Fruit fly (Drosophila melanogaster): ENCODE results near the gene mtrm.

mtrm gene

dm6 chr3L:8423156-8423555 is 10.3 kb downstream of the mtrm start (continued):
- TF ChIP-seq CG3032 (tag; optimal IDR thresholded peaks at IDR 0.05) (peak; percentile 3), Eip75B (GFP tag; optimal IDR thresholded peaks at IDR 0.05) (no peak), Blimp-1 (GFP tag; optimal IDR thresholded peaks at IDR 0.05) (no peak), Eip78C (GFP tag) (peak; percentile 85), cyc (GFP tag; optimal IDR thresholded peaks at IDR 0.05) (no peak), Ets21C (GFP tag; optimal IDR thresholded peaks at IDR 0.05) (no peak), Hr38 (GFP tag; optimal IDR thresholded peaks at IDR 0.05) (no peak), fd59A (GFP tag; optimal IDR thresholded peaks at IDR 0.05) (no peak), dac (GFP tag; optimal IDR thresholded peaks at IDR 0.05) (peak; percentile 14), spab (GFP tag; optimal IDR thresholded peaks at IDR 0.05) (no peak), net (GFP tag; optimal IDR thresholded peaks at IDR 0.05) (peak; percentile 34), CG11762 (GFP tag; optimal IDR thresholded peaks at IDR 0.05; ENCODE audit: insufficient read depth) (no peak), CG8119 (GFP tag; IDR thresholded peaks at IDR 0.05) (0 out of 3 replicates have a peak, but pooled peaks have one; percentile 22), achi (GFP tag; optimal IDR thresholded peaks at IDR 0.05) (no peak)

- TF ChIP-seq CG3032 (tag; optimal IDR thresholded peaks at IDR 0.05) (peak; percentile 24), CG6854 (GFP tag; optimal IDR thresholded peaks at IDR 0.05) (peak; percentile 60), eg (GFP tag; IDR thresholded peaks at IDR 0.05) (no peak), Hr39 (GFP tag; optimal IDR thresholded peaks at IDR 0.05) (no peak), Eip78C (GFP tag) (peak; percentile 66), Sox14 (GFP tag; optimal IDR thresholded peaks at IDR 0.05) (peak; percentile 22), lz (GFP tag; optimal IDR thresholded peaks at IDR 0.05) (no peak), Ets96B (tag; optimal IDR thresholded peaks at IDR 0.05) (no peak), esn (GFP tag; optimal IDR thresholded peaks at IDR 0.05) (peak; percentile 17), CG16779 (tag; optimal IDR thresholded peaks at IDR 0.05) (no peak), Smox (GFP tag; optimal IDR thresholded peaks at IDR 0.05) (no peak), CG32006 (GFP tag; optimal IDR thresholded peaks at IDR 0.05) (no peak)
Observed at dm6 chr3L:8424831-8425336, 12.1 kb downstream of the mtrm start, which contains the start of gene Cbl. Cbl (plus strand) TSS chr3L:8424954.

dm6 chr3L:8437583-8437982 is 24.8 kb downstream of the mtrm start:
- TF ChIP-seq fkh (GFP tag; optimal IDR thresholded peaks at IDR 0.05) (no peak), Smox (GFP tag; optimal IDR thresholded peaks at IDR 0.05) (no peak), CG10631 (GFP tag; optimal IDR thresholded peaks at IDR 0.05) (no peak), topi (GFP tag; optimal IDR thresholded peaks at IDR 0.05) (no peak), CG6808 (GFP tag; optimal IDR thresholded peaks at IDR 0.05) (no peak), net (GFP tag; optimal IDR thresholded peaks at IDR 0.05) (no peak), Ets21C (GFP tag; optimal IDR thresholded peaks at IDR 0.05) (no peak), pdm3 (GFP tag; optimal IDR thresholded peaks at IDR 0.05) (no peak), acj6 (GFP tag; optimal IDR thresholded peaks at IDR 0.05) (no peak), dsx (GFP tag; optimal IDR thresholded peaks at IDR 0.05; ENCODE audit: poor library complexity, severe bottlenecking) (no peak), spab (GFP tag; optimal IDR thresholded peaks at IDR 0.05) (no peak), CG8119 (GFP tag; IDR thresholded peaks at IDR 0.05) (no peak), Met (GFP tag; optimal IDR thresholded peaks at IDR 0.05) (no peak), CG32006 (GFP tag; optimal IDR thresholded peaks at IDR 0.05) (no peak), CG16779 (tag; optimal IDR thresholded peaks at IDR 0.05) (no peak), Eip93F (GFP tag; optimal IDR thresholded peaks at IDR 0.05) (no peak), Sox15 (GFP tag; optimal IDR thresholded peaks at IDR 0.05) (no peak), CG9139 (GFP tag; optimal IDR thresholded peaks at IDR 0.05) (no peak)

dm6 chr3L:8440079-8440478 is 27.3 kb downstream of the mtrm start:
- TF ChIP-seq Lpt (GFP tag; optimal IDR thresholded peaks at IDR 0.05): no peak
- TF ChIP-seq cyc (GFP tag; optimal IDR thresholded peaks at IDR 0.05): no peak
- peak; percentile 3 for TF ChIP-seq CG3032 (tag; optimal IDR thresholded peaks at IDR 0.05)
- TF ChIP-seq eg (GFP tag; IDR thresholded peaks at IDR 0.05): no peak
- no peak for TF ChIP-seq ss (GFP tag; optimal IDR thresholded peaks at IDR 0.05)
- TF ChIP-seq CG15336 (GFP tag; IDR thresholded peaks at IDR 0.05): peak; percentile 56
- no peak for TF ChIP-seq fd59A (GFP tag; optimal IDR thresholded peaks at IDR 0.05)
- TF ChIP-seq Hr4 (GFP tag; optimal IDR thresholded peaks at IDR 0.05): peak; percentile 56
- no peak; the same call in 2 of the 3 replicates for TF ChIP-seq CG8119 (GFP tag; IDR thresholded peaks at IDR 0.05)
- TF ChIP-seq dsx (GFP tag; optimal IDR thresholded peaks at IDR 0.05; ENCODE audit: poor library complexity, severe bottlenecking): no peak
- peak; percentile 20 for TF ChIP-seq CG10631 (GFP tag; optimal IDR thresholded peaks at IDR 0.05)
- TF ChIP-seq vri (GFP tag; optimal IDR thresholded peaks at IDR 0.05): no peak
- no peak for TF ChIP-seq CG10669 (GFP tag; optimal IDR thresholded peaks at IDR 0.05)
- peak; percentile 65 for TF ChIP-seq Eip78C (GFP tag)
